Worm (Caenorhabditis elegans) whole organism, L4 larva: ENCODE measurements around the gene F53G2.1.

Source experiments
- Y48G9A.11 ChIP-seq: fragments of 200-800 bp; sonication (Bioruptor generic); IDR thresholded peaks from 2 replicates; pipeline ENCODE4 v1.3.6; 2022; ENCODE audit warnings: missing genetic modification reagents, missing genetic modification characterization, missing compliant biosample characterization
- aha-1 ChIP-seq: fragments of 150-350 bp; peaks from one replicate; lab custom pipeline; 2014; ENCODE audit warnings: missing biosample characterization, missing genetic modification characterization
- arid-1 ChIP-seq: fragments of 200-800 bp; sonication (Bioruptor generic); conservative IDR thresholded peaks from 2 replicates; pipeline ENCODE4 v1.3.6; 2022; ENCODE audit warnings: missing genetic modification reagents, missing genetic modification characterization, missing compliant biosample characterization
- ces-1 ChIP-seq: fragments of 150-350 bp; sonication (generic microtip); optimal IDR thresholded peaks from 4 replicates; lab custom pipeline; 2014; ENCODE audit warnings: missing biosample characterization, missing genetic modification reagents, missing genetic modification characterization
- cey-2 ChIP-seq: sonication (generic microtip); optimal IDR thresholded peaks from 3 replicates; lab custom pipeline; 2017; ENCODE audit warnings: missing genetic modification characterization, mild to moderate bottlenecking, missing compliant biosample characterization, antibody characterized with exemption, borderline replicate concordance; ENCODE audit not compliant: insufficient read depth
- daf-12 ChIP-seq: fragments of 150-350 bp; optimal IDR thresholded peaks from 2 replicates; lab custom pipeline; 2014; ENCODE audit warnings: missing biosample characterization, missing genetic modification reagents, missing genetic modification characterization
- daf-16 ChIP-seq, 3 experiments: sonication (generic microtip); optimal IDR thresholded peaks; 2 replicates each; lab custom pipeline; 2016 to 2017; ENCODE audit warnings: missing genetic modification characterization in 3 of 3, missing genetic modification reagents in 3 of 3, mild to moderate bottlenecking in 2 of 3, missing compliant biosample characterization in 2 of 3, missing biosample characterization in 1 of 3, moderate library complexity in 1 of 3
- dpl-1 ChIP-seq: fragments of 150-350 bp; optimal IDR thresholded peaks from 2 replicates; lab custom pipeline; 2014; ENCODE audit warnings: missing biosample characterization, missing genetic modification reagents, missing genetic modification characterization
- duxl-1 ChIP-seq: sonication (generic microtip); optimal IDR thresholded peaks from 2 replicates; lab custom pipeline; 2016; ENCODE audit warnings: mild to moderate bottlenecking, missing genetic modification characterization, moderate library complexity, missing compliant biosample characterization; ENCODE audit not compliant: poor library complexity
- dve-1 ChIP-seq: sonication (generic microtip); optimal IDR thresholded peaks from 2 replicates; lab custom pipeline; 2017; ENCODE audit warnings: antibody characterized with exemption, mild to moderate bottlenecking, missing genetic modification characterization, missing compliant biosample characterization; ENCODE audit not compliant: insufficient read depth
- fkh-10 ChIP-seq: fragments of 150-350 bp; optimal IDR thresholded peaks from 2 replicates; lab custom pipeline; 2014; ENCODE audit warnings: missing biosample characterization, missing genetic modification reagents, missing genetic modification characterization
- fos-1 ChIP-seq: fragments of 150-350 bp; optimal IDR thresholded peaks from 2 replicates; lab custom pipeline; 2014; ENCODE audit warnings: missing biosample characterization, missing genetic modification characterization
- hlh-11 ChIP-seq: fragments of 200-800 bp; sonication (Bioruptor generic); optimal IDR thresholded peaks from 2 replicates; lab custom pipeline; 2018; ENCODE audit warnings: mild to moderate bottlenecking, missing genetic modification characterization, missing compliant biosample characterization
- hlh-30 ChIP-seq: sonication (generic microtip); optimal IDR thresholded peaks from 2 replicates; lab custom pipeline; 2017; ENCODE audit warnings: antibody characterized with exemption, mild to moderate bottlenecking, missing genetic modification characterization, missing compliant biosample characterization; ENCODE audit not compliant: insufficient read depth
- lin-29 ChIP-seq: fragments of 200-800 bp; sonication (Bioruptor generic); IDR thresholded peaks from 2 replicates; pipeline ENCODE4 v1.3.6; 2022; ENCODE audit warnings: missing genetic modification reagents, missing genetic modification characterization, missing compliant biosample characterization
- lin-38 ChIP-seq: fragments of 200-800 bp; sonication (Bioruptor generic); IDR thresholded peaks from 2 replicates; pipeline ENCODE4 v1.3.6; 2022; ENCODE audit warnings: missing genetic modification reagents, missing genetic modification characterization, missing compliant biosample characterization
- lsy-2 ChIP-seq, 2 experiments: fragments of 150-350 bp in 1 of 2; sonication (generic microtip) in 1 of 2; optimal IDR thresholded peaks; 2 replicates each; lab custom pipeline; 2014 to 2017; ENCODE audit warnings: missing biosample characterization in 2 of 2, missing genetic modification characterization in 2 of 2
- madf-5 ChIP-seq, 2 experiments: fragments of 200-800 bp; sonication (Bioruptor generic); IDR thresholded peaks; 2 replicates each; pipeline ENCODE4 v1.3.6; 2022; ENCODE audit warnings: missing compliant biosample characterization in 2 of 2, missing genetic modification characterization in 2 of 2
- mdl-1 ChIP-seq, 2 experiments: fragments of 150-350 bp in 1 of 2; sonication (generic microtip) in 1 of 2; optimal IDR thresholded peaks; 2 replicates each; lab custom pipeline; 2014 to 2017; ENCODE audit warnings: missing biosample characterization in 2 of 2, missing genetic modification characterization in 2 of 2
- mes-2 ChIP-seq: sonication (generic microtip); optimal IDR thresholded peaks from 2 replicates; lab custom pipeline; 2016; ENCODE audit warnings: missing genotype, mild to moderate bottlenecking, missing genetic modification characterization, missing compliant biosample characterization; ENCODE audit not compliant: poor library complexity, severe bottlenecking
- nhr-102 ChIP-seq: sonication (generic microtip); optimal IDR thresholded peaks from 2 replicates; lab custom pipeline; 2016; ENCODE audit warnings: mild to moderate bottlenecking, missing genetic modification characterization, moderate library complexity, missing compliant biosample characterization
- nhr-28 ChIP-seq: fragments of 150-350 bp; optimal IDR thresholded peaks from 2 replicates; lab custom pipeline; 2014; ENCODE audit warnings: missing biosample characterization, missing genetic modification characterization
- nhr-48 ChIP-seq: sonication (generic microtip); optimal IDR thresholded peaks from 2 replicates; lab custom pipeline; 2016; ENCODE audit warnings: mild to moderate bottlenecking, missing genetic modification characterization, missing compliant biosample characterization
- nhr-6 ChIP-seq: fragments of 150-350 bp; optimal IDR thresholded peaks from 2 replicates; lab custom pipeline; 2014; ENCODE audit warnings: missing biosample characterization, missing genetic modification characterization
- php-3 ChIP-seq: fragments of 200-800 bp; sonication (Bioruptor generic); IDR thresholded peaks from 2 replicates; pipeline ENCODE4 v1.3.6; 2022; ENCODE audit warnings: missing genetic modification reagents, missing genetic modification characterization, missing compliant biosample characterization
- pqm-1 ChIP-seq: sonication (generic microtip); optimal IDR thresholded peaks from 2 replicates; lab custom pipeline; 2017; ENCODE audit warnings: missing biosample characterization, missing genetic modification characterization
- sdz-12 ChIP-seq: fragments of 200-800 bp; sonication (Bioruptor generic); optimal IDR thresholded peaks from 2 replicates; lab custom pipeline; 2018; ENCODE audit warnings: mild to moderate bottlenecking, missing genetic modification characterization, missing compliant biosample characterization
- set-16 ChIP-seq: fragments of 200-800 bp; sonication (Bioruptor generic); IDR thresholded peaks from 2 replicates; pipeline ENCODE4 v1.3.6; 2022; ENCODE audit warnings: missing genetic modification reagents, missing genetic modification characterization, missing compliant biosample characterization
- skn-1 ChIP-seq: fragments of 150-350 bp; optimal IDR thresholded peaks from 2 replicates; lab custom pipeline; 2014; ENCODE audit warnings: missing biosample characterization, missing genetic modification characterization
- snpc-1.2 ChIP-seq: fragments of 200-800 bp; sonication (Bioruptor generic); IDR thresholded peaks from 2 replicates; pipeline ENCODE4 v1.3.6; 2022; ENCODE audit warnings: missing genetic modification reagents, missing genetic modification characterization, missing compliant biosample characterization
- spr-3 ChIP-seq: fragments of 200-800 bp; sonication (Bioruptor generic); optimal IDR thresholded peaks from 2 replicates; lab custom pipeline; 2018; ENCODE audit warnings: mild to moderate bottlenecking, missing genetic modification characterization, missing compliant biosample characterization
- unc-62 ChIP-seq, 3 experiments: fragments of 150-350 bp in 1 of 3; sonication (generic microtip); optimal IDR thresholded peaks in 2 of 3; peaks in 1 of 3; 1 replicate in 1 of 3; 2 replicates in 2 of 3; lab custom pipeline; 2014 to 2017; ENCODE audit warnings: missing biosample characterization in 3 of 3, missing genetic modification characterization in 3 of 3, missing genetic modification reagents in 3 of 3, missing genotype in 1 of 3
- zfp-2 ChIP-seq: sonication (generic microtip); optimal IDR thresholded peaks from 2 replicates; lab custom pipeline; 2016; ENCODE audit warnings: mild to moderate bottlenecking, missing genetic modification characterization, missing compliant biosample characterization

Gene F53G2.1

DNA sequence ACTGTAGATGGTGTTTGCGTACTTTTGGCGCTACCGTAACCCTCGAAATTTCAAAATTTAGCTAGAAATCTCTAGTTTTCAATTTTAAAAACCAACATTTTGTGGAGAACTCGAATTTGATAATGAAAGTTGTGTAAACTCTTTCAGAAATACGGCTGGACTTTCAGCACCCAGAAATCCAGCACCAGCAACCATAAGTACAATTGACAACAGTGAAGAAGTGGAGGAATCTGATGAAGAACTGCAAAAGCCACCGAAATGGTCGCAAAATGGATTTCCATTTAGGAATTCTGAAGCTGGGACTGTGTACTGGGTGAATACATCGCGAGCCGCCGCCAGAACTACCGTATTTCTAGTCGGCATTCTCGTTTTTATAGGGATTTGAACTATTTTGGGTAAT is 5.0 kb upstream of the F53G2.1 start, which contains the start of gene F53G2.13:
Gene F53G2.13 (plus strand): TSS at position 301 of the 400 bp plus-strand sequence.
- no peak for TF ChIP-seq ces-1 (GFP tag; lab: Kevin White, UChicago)
- peak in 1 of 2 experiments; percentile 55 for TF ChIP-seq unc-62 (GFP tag; optimal IDR thresholded peaks at IDR 0.05 in 1 of 2; lab: Kevin White, UChicago)
- no peak for TF ChIP-seq unc-62 (tag; optimal IDR thresholded peaks at IDR 0.05; lab: Kevin White, UChicago)

DNA sequence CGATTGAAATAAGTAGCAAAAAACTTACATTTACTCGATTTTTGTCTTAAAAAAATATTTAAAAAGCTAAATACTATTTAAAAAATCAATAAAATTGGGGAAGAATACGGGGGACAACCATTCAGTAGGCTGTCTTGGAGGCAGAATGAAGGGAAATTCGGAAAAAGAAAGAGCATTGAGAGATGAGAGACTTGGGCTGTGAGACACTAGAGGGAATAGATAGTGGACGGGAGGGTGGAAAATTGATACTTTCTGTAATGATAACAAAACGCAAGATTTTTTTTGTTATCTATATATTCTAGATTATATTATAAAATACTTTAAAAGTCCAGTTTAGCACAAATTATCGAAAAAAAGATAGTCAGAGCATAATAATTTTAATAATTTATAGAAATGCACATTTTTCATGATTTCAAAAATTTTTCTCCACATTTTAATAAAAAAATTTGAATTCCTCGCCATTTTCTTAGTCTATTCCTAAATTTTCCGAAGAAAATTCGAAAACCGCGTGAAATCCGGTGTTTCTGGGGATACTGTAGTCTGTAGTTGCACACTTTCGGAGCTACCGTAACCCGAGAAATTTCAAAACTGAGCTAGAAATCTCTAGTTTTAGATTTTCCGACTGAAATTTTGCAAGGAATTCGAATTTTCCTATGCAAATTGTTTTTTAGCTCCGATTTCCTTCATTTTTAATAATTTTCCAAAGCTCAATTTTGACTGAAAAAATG is 15.4 kb downstream of the F53G2.1 start:
- TF ChIP-seq spr-3 (GFP tag; lab: Kevin White, UChicago) (no peak), daf-16 (GFP tag; optimal IDR thresholded peaks at IDR 0.05; lab: Kevin White, UChicago) (no peak), daf-16 (tag; optimal IDR thresholded peaks at IDR 0.05; lab: Kevin White, UChicago) (peak; percentile 25), fos-1 (tag; lab: Kevin White, UChicago) (no peak), hlh-11 (peak; percentile 41), skn-1 (tag; lab: Kevin White, UChicago) (no peak), cey-2 (tag; lab: Kevin White, UChicago) (no peak), arid-1 (GFP tag; lab: Robert Waterston, UW) (no peak), mdl-1 (tag; optimal IDR thresholded peaks at IDR 0.05; lab: Kevin White, UChicago) (no peak), nhr-28 (tag; lab: Kevin White, UChicago) (peak; percentile 54), pqm-1 (peak; percentile 47), dpl-1 (GFP tag; lab: Kevin White, UChicago) (peak; percentile 12), duxl-1 (tag; lab: Kevin White, UChicago) (peak; percentile 96), Y48G9A.11 (GFP tag; lab: Robert Waterston, UW) (peak; percentile 36; the same call in 1 of the 2 replicates), dve-1 (peak; percentile 17)

DNA sequence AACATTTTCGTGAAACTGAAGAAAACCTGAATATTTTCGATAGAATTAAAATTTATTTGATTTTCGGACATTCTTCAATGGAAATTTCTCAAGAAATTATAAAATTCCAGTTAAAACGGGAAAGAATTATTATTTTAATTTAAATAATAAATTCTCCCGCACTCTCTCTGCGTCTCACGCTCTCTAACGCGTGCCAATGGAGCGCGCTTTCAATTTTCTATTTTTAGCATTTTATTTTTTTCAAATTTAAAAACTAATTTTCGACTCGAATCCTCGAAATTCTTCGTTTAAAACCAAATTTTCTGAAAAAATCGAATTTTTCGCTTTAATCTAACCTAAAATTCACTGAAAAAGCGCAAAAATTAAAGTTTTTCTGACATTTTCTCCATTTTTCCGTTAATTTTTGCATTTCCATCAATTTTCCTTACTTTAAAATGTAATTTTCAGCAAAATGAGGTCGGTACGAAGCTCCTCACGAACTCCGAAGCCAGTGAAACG is 16.0 kb downstream of the F53G2.1 start, which contains the start of gene gbas-1:
Gene gbas-1 (plus strand): TSS at position 448 of the 498 bp plus-strand sequence.
- TF ChIP-seq snpc-1.2 (GFP tag; lab: Robert Waterston, UW) (no peak), mes-2 (tag; lab: Kevin White, UChicago) (peak; percentile 56), duxl-1 (tag; lab: Kevin White, UChicago) (peak; percentile 87), lsy-2 (tag; optimal IDR thresholded peaks at IDR 0.05; lab: Kevin White, UChicago) (peak in 1 of 2 experiments; percentile 70), lin-29 (GFP tag; lab: Robert Waterston, UW) (no peak), hlh-30 (tag; lab: Kevin White, UChicago) (no peak), nhr-102 (no peak), lin-38 (GFP tag; lab: Robert Waterston, UW) (peak; percentile 89), dpl-1 (GFP tag; lab: Kevin White, UChicago) (peak; percentile 72), nhr-6 (tag; lab: Kevin White, UChicago) (peak; percentile 6)

DNA sequence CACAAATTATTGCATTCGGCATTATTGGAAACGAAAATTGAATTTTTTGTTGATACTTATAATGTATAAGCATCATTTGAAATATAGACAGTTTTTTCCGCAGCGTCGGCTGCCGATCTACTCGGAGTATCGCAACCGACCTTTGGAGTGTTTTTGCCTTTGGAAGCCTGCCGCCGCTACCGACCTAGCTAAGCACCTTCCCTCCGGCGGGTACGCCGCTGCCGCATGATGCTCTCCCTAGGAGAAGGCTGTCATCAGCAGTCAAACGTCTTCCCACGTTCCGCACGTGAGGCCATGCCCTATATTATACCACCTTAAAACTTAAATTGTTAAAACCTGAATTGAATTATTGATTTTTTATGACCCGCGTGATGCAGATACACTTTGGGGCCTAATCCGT is 30.0 kb downstream of the F53G2.1 start:
- TF ChIP-seq sdz-12 (no peak), set-16 (GFP tag; lab: Robert Waterston, UW) (peak; percentile 75), php-3 (GFP tag; lab: Robert Waterston, UW) (no peak), daf-12 (no peak), nhr-48 (tag; lab: Kevin White, UChicago) (no peak)

DNA sequence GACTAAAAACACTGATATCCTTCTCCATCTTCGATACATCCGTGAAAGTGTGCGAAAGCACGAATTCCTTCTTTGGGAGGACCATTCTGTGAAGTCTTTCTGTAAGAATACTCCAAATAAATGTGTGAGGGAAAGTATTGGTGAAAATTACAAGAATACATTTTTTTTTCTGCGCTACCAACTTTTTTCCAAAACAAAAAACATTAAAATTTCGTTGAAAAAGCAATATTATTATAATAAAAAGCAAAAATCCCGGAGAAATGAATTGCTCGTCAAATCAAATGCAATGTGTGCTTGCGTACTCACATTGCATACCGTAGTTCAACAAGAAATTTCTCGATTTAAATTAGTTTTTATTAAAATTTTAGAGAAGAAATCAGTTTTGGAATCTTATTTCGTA is 33.5 kb downstream of the F53G2.1 start, which contains the start of gene bath-13:
Gene bath-13 (minus strand): TSS at position 101 of the 400 bp plus-strand sequence.
- no peak for TF ChIP-seq fkh-10 (GFP tag; lab: Kevin White, UChicago)
- no peak for TF ChIP-seq zfp-2 (tag; lab: Kevin White, UChicago)
- TF ChIP-seq aha-1 (tag; lab: Kevin White, UChicago), result peak; percentile 22
- TF ChIP-seq madf-5 (GFP tag; IDR thresholded peaks at IDR 0.05; lab: Robert Waterston, UW), result no peak
- TF ChIP-seq, all 104 proteins: peak for 1
